Fruit fly (Drosophila melanogaster) whole organism, prepupa: ENCODE results near the gene Cpr97Eb.

ENCODE experiments used
- Blimp-1 ChIP-seq: fragments of 200-800 bp; sonication (Bioruptor generic); optimal IDR thresholded peaks from 3 replicates; lab custom pipeline; 2017; ENCODE audit warnings: missing biosample characterization, missing genetic modification characterization, mild to moderate bottlenecking, moderate library complexity, missing genetic modification reagents
- CG1621 ChIP-seq: fragments of 200-800 bp; sonication (Bioruptor generic); optimal IDR thresholded peaks from 3 replicates; lab custom pipeline; 2018; ENCODE audit warnings: missing biosample characterization, mild to moderate bottlenecking, missing genetic modification characterization
- CG16779 ChIP-seq: fragments of 200-800 bp; sonication (Bioruptor generic); optimal IDR thresholded peaks from 3 replicates; lab custom pipeline; 2017; ENCODE audit warnings: missing biosample characterization, mild to moderate bottlenecking, missing genetic modification characterization
- CG6854 ChIP-seq: fragments of 200-800 bp; sonication (Bioruptor generic); optimal IDR thresholded peaks from 2 replicates; lab custom pipeline; 2017; ENCODE audit warnings: missing biosample characterization, mild to moderate bottlenecking, missing genetic modification characterization
- CG8632 ChIP-seq: fragments of 200-800 bp; sonication (Bioruptor generic); optimal IDR thresholded peaks from 3 replicates; lab custom pipeline; 2016; ENCODE audit warnings: missing biosample characterization, missing genetic modification characterization
- Ets96B ChIP-seq: fragments of 200-800 bp; optimal IDR thresholded peaks from 2 replicates; lab custom pipeline; 2019; ENCODE audit warnings: missing biosample characterization, mild to moderate bottlenecking, missing genetic modification characterization, moderate library complexity
- Hr39 ChIP-seq: fragments of 200-800 bp; sonication (Bioruptor generic); optimal IDR thresholded peaks from 2 replicates; lab custom pipeline; 2016; ENCODE audit warnings: missing biosample characterization, missing genetic modification characterization
- Lpt ChIP-seq: fragments of 200-800 bp; sonication (Bioruptor generic); optimal IDR thresholded peaks from 3 replicates; lab custom pipeline; 2016; ENCODE audit warnings: missing biosample characterization, missing genetic modification characterization
- Sox102F ChIP-seq: fragments of 200-800 bp; sonication (Bioruptor generic); optimal IDR thresholded peaks from 2 replicates; lab custom pipeline; 2016; ENCODE audit warnings: missing biosample characterization, mild to moderate bottlenecking, missing genetic modification characterization
- ss ChIP-seq, 2 experiments: fragments of 200-800 bp; sonication (Bioruptor generic); optimal IDR thresholded peaks; 2 replicates in 1 of 2; 3 replicates in 1 of 2; lab custom pipeline; 2017 to 2018; ENCODE audit warnings: mild to moderate bottlenecking in 2 of 2, missing biosample characterization in 2 of 2, missing genetic modification characterization in 2 of 2, moderate library complexity in 1 of 2

- TF ChIP-seq CG8632 (GFP tag; lab: Kevin White, UChicago) (no peak), Sox102F (GFP tag; lab: Kevin White, UChicago) (no peak), CG1621 (tag; lab: Kevin White, UChicago) (no peak), Ets96B (no peak), Blimp-1 (GFP tag; lab: Kevin White, UChicago) (no peak), Lpt (GFP tag; lab: Kevin White, UChicago) (no peak), CG16779 (tag; lab: Kevin White, UChicago) (no peak), CG6854 (GFP tag; lab: Kevin White, UChicago) (no peak), ss (GFP tag; optimal IDR thresholded peaks at IDR 0.05; lab: Kevin White, UChicago) (no peak), Hr39 (GFP tag; lab: Kevin White, UChicago) (no peak)
Measured at dm6 chr3R:27076618-27077017, 14.3 kb downstream of the Cpr97Eb start.
